Worm (Caenorhabditis elegans): ENCODE measurements around the gene slc-25A18.1.

ce11 chrX:14979388-14979787, 24.4 kb downstream of the slc-25A18.1 start, which contains the start of gene emre-1:
- no peak for TF ChIP-seq zip-4 (GFP tag; optimal IDR thresholded peaks at IDR 0.05)
- TF ChIP-seq efl-1 (optimal IDR thresholded peaks at IDR 0.05): no peak
- TF ChIP-seq efl-1 (GFP tag; optimal IDR thresholded peaks at IDR 0.05 in 1 of 2): no peak
- TF ChIP-seq elt-3 (tag; optimal IDR thresholded peaks at IDR 0.05): no peak
- no peak for TF ChIP-seq unc-62 (GFP tag; optimal IDR thresholded peaks at IDR 0.05)
- TF ChIP-seq xbp-1 (tag; optimal IDR thresholded peaks at IDR 0.05): no peak
- no peak for TF ChIP-seq nhr-76 (tag; optimal IDR thresholded peaks at IDR 0.05)
- no peak for TF ChIP-seq mab-9 (GFP tag; IDR thresholded peaks at IDR 0.05)
